Fruit fly (Drosophila melanogaster): ENCODE results near the gene AdoR.

Gene AdoR

dm6 chr3R:30095855-30096254 is 53.6 kb downstream of the AdoR start (continued):
- TF ChIP-seq CG6791 (GFP tag; IDR thresholded peaks at IDR 0.05; ENCODE audit: partially characterized antibody) (no peak), Scr (GFP tag; IDR thresholded peaks at IDR 0.05; ENCODE audit: partially characterized antibody) (no peak), fd64A (GFP tag; optimal IDR thresholded peaks at IDR 0.05) (no peak), gt (GFP tag; IDR thresholded peaks at IDR 0.05) (no peak), Lpt (GFP tag; optimal IDR thresholded peaks at IDR 0.05) (no peak), CG15601 (tag; optimal IDR thresholded peaks at IDR 0.05) (no peak), Ptx1 (GFP tag; IDR thresholded peaks at IDR 0.05) (peak; percentile 46), CG12104 (GFP tag; optimal IDR thresholded peaks at IDR 0.05) (no peak), CG17802 (tag; optimal IDR thresholded peaks at IDR 0.05) (no peak), HLH3B (GFP tag; IDR thresholded peaks at IDR 0.05) (0 out of 2 replicates have a peak, but pooled peaks have one; percentile 32), abd-A (tag; optimal IDR thresholded peaks at IDR 0.05) (no peak), Elba2 (GFP tag; optimal IDR thresholded peaks at IDR 0.05) (no peak), CG11456 (GFP tag; IDR thresholded peaks at IDR 0.05) (no peak), odd (GFP tag; optimal IDR thresholded peaks at IDR 0.05) (no peak), ken (GFP tag; IDR thresholded peaks at IDR 0.05) (no peak), lbe (GFP tag; optimal IDR thresholded peaks at IDR 0.05) (no peak), ranshi (GFP tag; IDR thresholded peaks at IDR 0.05) (peak; percentile 46; the same call in 1 of the 2 replicates), CG6175 (GFP tag; IDR thresholded peaks at IDR 0.05) (no peak), NC2α (GFP tag; optimal IDR thresholded peaks at IDR 0.05) (no peak), CG11696 (GFP tag; IDR thresholded peaks at IDR 0.05) (0 out of 2 replicates have a peak, but pooled peaks have one; percentile 59), pnt (GFP tag; optimal IDR thresholded peaks at IDR 0.05) (no peak), amos (GFP tag; IDR thresholded peaks at IDR 0.05; ENCODE audit: partially characterized antibody) (no peak), esg (GFP tag; conservative IDR thresholded peaks at IDR 0.05) (no peak), CG2712 (tag; optimal IDR thresholded peaks at IDR 0.05) (no peak), z (GFP tag; IDR thresholded peaks at IDR 0.05) (no peak), Ets65A (GFP tag) (peak; percentile 82), cg (GFP tag; optimal IDR thresholded peaks at IDR 0.05) (no peak), scrt (GFP tag; optimal IDR thresholded peaks at IDR 0.05) (no peak), CG17186 (GFP tag; optimal IDR thresholded peaks at IDR 0.05) (no peak), tx (GFP tag; optimal IDR thresholded peaks at IDR 0.05) (no peak), CG7987 (GFP tag; optimal IDR thresholded peaks at IDR 0.05) (no peak), CG6272 (GFP tag; IDR thresholded peaks at IDR 0.05) (no peak), ssp (GFP tag; IDR thresholded peaks at IDR 0.05) (no peak), chm (GFP tag; IDR thresholded peaks at IDR 0.05) (no peak), CG16779 (GFP tag; IDR thresholded peaks at IDR 0.05) (no peak), CG8388 (GFP tag; optimal IDR thresholded peaks at IDR 0.05) (no peak), CG31224 (GFP tag; IDR thresholded peaks at IDR 0.05) (no peak), Deaf1 (tag; optimal IDR thresholded peaks at IDR 0.05) (no peak), ab (GFP tag; optimal IDR thresholded peaks at IDR 0.05) (no peak), unpg (GFP tag; optimal IDR thresholded peaks at IDR 0.05) (no peak), CG4282 (GFP tag; optimal IDR thresholded peaks at IDR 0.05) (no peak), Camta (GFP tag; optimal IDR thresholded peaks at IDR 0.05) (no peak), CG4707 (GFP tag; optimal IDR thresholded peaks at IDR 0.05) (no peak), sima (GFP tag; optimal IDR thresholded peaks at IDR 0.05) (no peak), CG8924 (tag; optimal IDR thresholded peaks at IDR 0.05) (no peak), CG32532 (GFP tag; IDR thresholded peaks at IDR 0.05) (peak; percentile 39; the same call in 1 of the 2 replicates), B-H1 (GFP tag; IDR thresholded peaks at IDR 0.05) (no peak), crc (GFP tag; optimal IDR thresholded peaks at IDR 0.05) (no peak), CG11695 (GFP tag; IDR thresholded peaks at IDR 0.05) (peak; percentile 36; the same call in 1 of the 3 replicates), lola (GFP tag; optimal IDR thresholded peaks at IDR 0.05) (no peak), Gsc (GFP tag; IDR thresholded peaks at IDR 0.05) (no peak), twi (tag; optimal IDR thresholded peaks at IDR 0.05) (no peak)

Data from whole organism, embryonic.